Worm (Caenorhabditis elegans) whole organism, L2 larva: ENCODE measurements around the gene C04C3.7.

ENCODE experiments used
- alr-1 ChIP-seq: fragments of 150-350 bp; optimal IDR thresholded peaks from 2 replicates; lab custom pipeline; 2014; ENCODE audit warnings: missing biosample characterization, missing genetic modification characterization
- aly-2 ChIP-seq: fragments of 150-350 bp; optimal IDR thresholded peaks from 2 replicates; lab custom pipeline; 2014; ENCODE audit warnings: missing biosample characterization, missing genetic modification characterization
- ama-1 ChIP-seq: fragments of 150-350 bp; optimal IDR thresholded peaks from 2 replicates; lab custom pipeline; 2018; ENCODE audit warnings: inconsistent platforms
- fos-1 ChIP-seq: fragments of 150-350 bp; optimal IDR thresholded peaks from 2 replicates; lab custom pipeline; 2014; ENCODE audit warnings: missing biosample characterization, missing genetic modification characterization
- lin-11 ChIP-seq: fragments of 150-350 bp; sonication (generic microtip); optimal IDR thresholded peaks from 2 replicates; lab custom pipeline; 2014; ENCODE audit warnings: missing biosample characterization, missing genetic modification characterization, inconsistent platforms, mixed read lengths
- lin-39 ChIP-seq: fragments of 150-350 bp; optimal IDR thresholded peaks from 2 replicates; lab custom pipeline; 2014; ENCODE audit warnings: missing biosample characterization, missing genetic modification reagents, missing genetic modification characterization
- zag-1 ChIP-seq: fragments of 150-350 bp; optimal IDR thresholded peaks from 2 replicates; lab custom pipeline; 2014; ENCODE audit warnings: missing biosample characterization, missing genetic modification characterization
- ztf-1 ChIP-seq: fragments of 200-800 bp; sonication (Bioruptor generic); conservative IDR thresholded peaks from 2 replicates; pipeline ENCODE4 v1.3.6; 2022; ENCODE audit warnings: missing genetic modification characterization, missing compliant biosample characterization

ce11 chrIV:3478911-3479385 lies 45.7 kb upstream of the C04C3.7 start, which contains the start of the genes srz-70 and C09G12.5:
- TF ChIP-seq alr-1 = no peak
- TF ChIP-seq ama-1 (lab: Kevin White, UChicago) = no peak
- no peak for TF ChIP-seq lin-11 (tag; lab: Kevin White, UChicago)
- no peak for TF ChIP-seq lin-39 (tag; lab: Kevin White, UChicago)
- TF ChIP-seq aly-2 (tag; lab: Kevin White, UChicago) = no peak
- no peak for TF ChIP-seq zag-1 (tag; lab: Kevin White, UChicago)
- no peak for TF ChIP-seq ztf-1 (GFP tag; lab: Robert Waterston, UW)
- TF ChIP-seq fos-1 = no peak
